Fruit fly (Drosophila melanogaster): ENCODE results near the gene RFeSP.

RFeSP gene

DNA sequence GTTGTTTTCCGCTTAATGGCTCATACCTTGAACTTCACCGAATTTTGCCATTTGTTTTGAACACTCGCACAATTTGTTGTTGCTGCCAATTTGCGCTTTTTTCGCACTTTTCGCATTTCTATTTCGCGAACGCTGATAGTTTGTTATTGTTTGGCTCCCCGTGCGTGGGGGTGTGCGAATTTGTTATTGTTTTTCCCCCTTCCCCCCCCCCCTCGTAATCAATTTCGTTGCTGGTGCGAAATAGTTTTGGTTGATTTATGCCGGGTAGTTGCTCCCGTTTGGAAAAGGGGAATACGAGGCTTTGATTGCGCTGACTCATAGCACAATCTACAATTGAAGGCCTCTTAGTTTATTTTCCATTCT is 14.5 kb upstream of the RFeSP start:
- TF ChIP-seq acj6 (GFP tag; optimal IDR thresholded peaks at IDR 0.05) (no peak), net (GFP tag; optimal IDR thresholded peaks at IDR 0.05) (no peak), CG31627 (GFP tag; optimal IDR thresholded peaks at IDR 0.05) (no peak)

DNA sequence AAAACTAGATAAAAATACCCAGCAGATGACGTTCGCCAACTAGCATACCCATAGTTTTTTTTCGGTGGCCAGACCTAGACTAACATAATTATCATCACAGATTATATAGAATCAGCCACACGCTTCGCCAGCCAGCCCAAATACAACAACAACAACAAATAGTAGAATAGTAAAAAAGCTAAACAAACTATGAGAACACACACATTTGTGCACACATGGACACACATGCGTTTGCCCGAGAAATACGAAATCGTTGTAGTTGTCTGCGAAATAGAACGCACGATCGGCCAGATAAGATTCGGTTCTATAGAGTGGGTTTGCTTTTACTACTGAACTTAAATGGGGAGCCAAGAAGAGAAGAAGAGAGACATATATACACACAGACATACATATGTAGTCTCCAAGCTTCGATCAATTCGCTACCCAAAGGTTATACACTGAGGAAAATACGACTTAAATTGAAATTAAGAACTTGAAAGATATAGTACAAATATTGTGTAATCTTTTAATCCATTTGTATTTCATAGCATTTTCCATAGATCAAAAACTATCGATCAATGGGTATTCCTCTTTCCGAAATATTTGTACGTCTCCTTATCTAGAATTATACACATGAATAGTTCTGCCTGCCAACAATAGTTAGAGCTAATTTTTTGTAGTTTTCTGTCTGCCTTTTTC is 14.0 kb upstream of the RFeSP start:
- TF ChIP-seq fkh (GFP tag; optimal IDR thresholded peaks at IDR 0.05) (peak; percentile 94), Hr4 (GFP tag; optimal IDR thresholded peaks at IDR 0.05) (no peak)

DNA sequence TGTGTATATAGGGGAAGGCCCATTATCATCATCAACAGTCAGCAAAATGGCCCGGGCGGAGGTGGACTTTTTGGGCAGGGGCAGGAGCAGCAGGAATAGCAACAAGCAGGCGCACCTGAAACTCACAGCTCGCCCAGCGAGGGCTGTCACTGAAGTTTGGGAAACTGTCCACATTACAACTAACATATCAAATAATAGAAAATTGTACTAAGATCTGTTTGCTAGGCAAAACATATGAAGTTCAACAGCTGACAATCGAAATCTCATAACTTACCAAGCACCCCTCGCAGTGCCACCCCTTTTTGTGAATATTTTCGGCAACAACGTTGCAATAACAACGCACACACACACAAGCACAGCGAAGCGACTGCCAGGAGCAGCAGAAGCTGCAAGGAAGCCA is 10.8 kb upstream of the RFeSP start:
- peak; percentile 4 for TF ChIP-seq Ets21C (GFP tag; optimal IDR thresholded peaks at IDR 0.05)
- TF ChIP-seq Met (GFP tag; optimal IDR thresholded peaks at IDR 0.05): peak; percentile 31
- TF ChIP-seq CG31627 (GFP tag; optimal IDR thresholded peaks at IDR 0.05): peak; percentile 43
- peak; percentile 38 for TF ChIP-seq Eip78C (GFP tag)
- peak; percentile 30 for TF ChIP-seq OdsH (GFP tag; optimal IDR thresholded peaks at IDR 0.05)
- 0 out of 3 replicates have a peak, but pooled peaks have one; percentile 16 for TF ChIP-seq eg (GFP tag; IDR thresholded peaks at IDR 0.05)
- peak; percentile 45; the same call in 1 of the 3 replicates for TF ChIP-seq CG6163 (GFP tag; IDR thresholded peaks at IDR 0.05)
- no peak for TF ChIP-seq salr (GFP tag; optimal IDR thresholded peaks at IDR 0.05)
- TF ChIP-seq CG6792 (GFP tag; optimal IDR thresholded peaks at IDR 0.05): peak; percentile 10
- TF ChIP-seq Hr39 (GFP tag; optimal IDR thresholded peaks at IDR 0.05): peak; percentile 10
- peak; percentile 36 for TF ChIP-seq esn (GFP tag; optimal IDR thresholded peaks at IDR 0.05)
- TF ChIP-seq cyc (GFP tag; optimal IDR thresholded peaks at IDR 0.05): peak; percentile 41
- TF ChIP-seq Smox (GFP tag; optimal IDR thresholded peaks at IDR 0.05): peak; percentile 19
- peak; percentile 62 for TF ChIP-seq svp (GFP tag)
- peak; percentile 7 for TF ChIP-seq vri (GFP tag; optimal IDR thresholded peaks at IDR 0.05)
- no peak for TF ChIP-seq Sox102F (GFP tag; optimal IDR thresholded peaks at IDR 0.05)
- TF ChIP-seq CG11762 (GFP tag; optimal IDR thresholded peaks at IDR 0.05; ENCODE audit: insufficient read depth): no peak
- no peak for TF ChIP-seq CG9139 (GFP tag; optimal IDR thresholded peaks at IDR 0.05)
- peak; percentile 27 for TF ChIP-seq lz (GFP tag; optimal IDR thresholded peaks at IDR 0.05)

DNA sequence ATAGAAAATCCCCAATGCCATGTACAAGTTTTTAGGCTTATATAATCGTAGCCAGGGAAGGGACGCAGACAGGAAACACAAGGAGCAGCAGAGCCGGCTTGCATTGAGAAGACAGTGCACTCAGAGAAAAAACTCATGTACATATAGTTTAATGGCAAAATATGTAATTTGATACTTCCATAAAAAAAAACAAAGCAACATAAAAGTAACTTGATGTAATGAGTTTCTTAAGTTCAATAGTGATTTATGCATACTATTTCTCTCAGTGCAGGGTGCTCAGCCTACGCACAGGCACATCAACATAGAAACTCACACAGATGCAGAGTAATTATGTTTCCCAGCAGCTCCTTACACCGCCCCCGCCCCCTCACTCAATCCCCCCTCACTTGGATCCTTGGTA is 6.8 kb upstream of the RFeSP start:
- no peak for TF ChIP-seq CG9139 (GFP tag; optimal IDR thresholded peaks at IDR 0.05)
- no peak for TF ChIP-seq CG31627 (GFP tag; optimal IDR thresholded peaks at IDR 0.05)
- TF ChIP-seq achi (GFP tag; optimal IDR thresholded peaks at IDR 0.05): no peak
- peak; percentile 39; the same call in 1 of the 3 replicates for TF ChIP-seq CG6163 (GFP tag; IDR thresholded peaks at IDR 0.05)
- no peak for TF ChIP-seq fkh (GFP tag; optimal IDR thresholded peaks at IDR 0.05)
- TF ChIP-seq ss (GFP tag; optimal IDR thresholded peaks at IDR 0.05): no peak
- TF ChIP-seq dac (GFP tag; optimal IDR thresholded peaks at IDR 0.05): no peak
- TF ChIP-seq CG10669 (GFP tag; optimal IDR thresholded peaks at IDR 0.05): no peak
- TF ChIP-seq CG6276 (GFP tag; optimal IDR thresholded peaks at IDR 0.05): no peak
- TF ChIP-seq Sox15 (GFP tag; optimal IDR thresholded peaks at IDR 0.05): no peak
- no peak for TF ChIP-seq Eip75B (GFP tag; optimal IDR thresholded peaks at IDR 0.05)
- TF ChIP-seq CG6792 (GFP tag; optimal IDR thresholded peaks at IDR 0.05): no peak
- peak; percentile 9 for TF ChIP-seq OdsH (GFP tag; optimal IDR thresholded peaks at IDR 0.05)
- TF ChIP-seq CG4318 (GFP tag; optimal IDR thresholded peaks at IDR 0.05): no peak
- no peak for TF ChIP-seq Hr38 (GFP tag; optimal IDR thresholded peaks at IDR 0.05)
- no peak for TF ChIP-seq topi (GFP tag; optimal IDR thresholded peaks at IDR 0.05)
- TF ChIP-seq Met (GFP tag; optimal IDR thresholded peaks at IDR 0.05): no peak
- TF ChIP-seq CG11762 (GFP tag; optimal IDR thresholded peaks at IDR 0.05; ENCODE audit: insufficient read depth): no peak
- no peak for TF ChIP-seq CG11902 (GFP tag; optimal IDR thresholded peaks at IDR 0.05)
- TF ChIP-seq Sox102F (GFP tag; optimal IDR thresholded peaks at IDR 0.05): no peak
- TF ChIP-seq CG8632 (GFP tag; optimal IDR thresholded peaks at IDR 0.05): no peak
- TF ChIP-seq pdm3 (GFP tag; optimal IDR thresholded peaks at IDR 0.05): no peak
- TF ChIP-seq Ets96B (tag; optimal IDR thresholded peaks at IDR 0.05): no peak
- no peak for TF ChIP-seq CG16779 (tag; optimal IDR thresholded peaks at IDR 0.05)
- no peak for TF ChIP-seq CG1621 (tag; optimal IDR thresholded peaks at IDR 0.05)
- TF ChIP-seq CG7368 (GFP tag; optimal IDR thresholded peaks at IDR 0.05): no peak
- TF ChIP-seq Eip78C (GFP tag): no peak
- TF ChIP-seq CG15336 (GFP tag; IDR thresholded peaks at IDR 0.05): no peak
- TF ChIP-seq CG6854 (GFP tag; optimal IDR thresholded peaks at IDR 0.05): no peak
- TF ChIP-seq CG32006 (GFP tag; optimal IDR thresholded peaks at IDR 0.05): peak; percentile 7
- TF ChIP-seq Hr39 (GFP tag; optimal IDR thresholded peaks at IDR 0.05): no peak
- no peak for TF ChIP-seq CG10631 (GFP tag; optimal IDR thresholded peaks at IDR 0.05)
- TF ChIP-seq net (GFP tag; optimal IDR thresholded peaks at IDR 0.05): no peak
- TF ChIP-seq Smox (GFP tag; optimal IDR thresholded peaks at IDR 0.05): no peak
- 0 out of 2 replicates have a peak, but pooled peaks have one; percentile 13 for TF ChIP-seq Gug (GFP tag; IDR thresholded peaks at IDR 0.05)

Data from whole organism, prepupa.